Worm (Caenorhabditis elegans) whole organism, late embryonic: Measurements from ENCODE around the gene M163.5.
"Not testable (repeated sequence)": the region's sequence is repeated elsewhere in the genome, so short reads cannot be mapped to it uniquely, and the experiment has no call there.

Experiments
- C08G9.2 ChIP-seq: sonication (generic microtip); optimal IDR thresholded peaks from 2 replicates; lab custom pipeline; 2016; ENCODE audit warnings: mild to moderate bottlenecking, missing genetic modification characterization, moderate library complexity, missing compliant biosample characterization
- C38D4.7 ChIP-seq: fragments of 200-800 bp; sonication (Bioruptor generic); optimal IDR thresholded peaks from 2 replicates; lab custom pipeline; 2018; ENCODE audit warnings: mild to moderate bottlenecking, missing genetic modification characterization, moderate library complexity, missing compliant biosample characterization
- F13H6.1 ChIP-seq: sonication (generic microtip); optimal IDR thresholded peaks from 2 replicates; lab custom pipeline; 2016; ENCODE audit warnings: missing genetic modification characterization, missing compliant biosample characterization
- K02D7.2 ChIP-seq: sonication (generic microtip); optimal IDR thresholded peaks from 2 replicates; lab custom pipeline; 2017; ENCODE audit warnings: mild to moderate bottlenecking, missing genetic modification characterization, missing compliant biosample characterization
- ama-1 ChIP-seq: fragments of 150-350 bp; optimal IDR thresholded peaks from 2 replicates; lab custom pipeline; 2014
- ceh-19 ChIP-seq: fragments of 200-800 bp; sonication (Bioruptor generic); optimal IDR thresholded peaks from 2 replicates; lab custom pipeline; 2018; ENCODE audit warnings: mild to moderate bottlenecking, missing genetic modification characterization, missing compliant biosample characterization
- ceh-2 ChIP-seq: sonication (generic microtip); optimal IDR thresholded peaks from 2 replicates; lab custom pipeline; 2016; ENCODE audit warnings: missing genotype, missing genetic modification characterization, missing compliant biosample characterization
- ceh-22 ChIP-seq: sonication (generic microtip); optimal IDR thresholded peaks from 2 replicates; lab custom pipeline; 2017; ENCODE audit warnings: missing biosample characterization, missing genetic modification characterization
- ceh-30 ChIP-seq: fragments of 150-350 bp; optimal IDR thresholded peaks from 2 replicates; lab custom pipeline; 2014; ENCODE audit warnings: missing biosample characterization, missing genetic modification characterization
- ceh-34 ChIP-seq: sonication (generic microtip); optimal IDR thresholded peaks from 2 replicates; lab custom pipeline; 2016; ENCODE audit warnings: mild to moderate bottlenecking, missing genetic modification characterization, missing compliant biosample characterization
- ceh-45 ChIP-seq: fragments of 200-800 bp; sonication (Bioruptor generic); IDR thresholded peaks from 2 replicates; pipeline ENCODE4 v1.3.6; 2022; ENCODE audit warnings: missing genetic modification reagents, missing genetic modification characterization, missing compliant biosample characterization
- ceh-6 ChIP-seq: fragments of 200-800 bp; sonication (Bioruptor generic); optimal IDR thresholded peaks from 2 replicates; lab custom pipeline; 2018; ENCODE audit warnings: mild to moderate bottlenecking, missing genetic modification characterization, missing compliant biosample characterization
- ceh-9 ChIP-seq: sonication (generic microtip); optimal IDR thresholded peaks from 2 replicates; lab custom pipeline; 2016; ENCODE audit warnings: mild to moderate bottlenecking, missing genetic modification characterization, inconsistent platforms, missing compliant biosample characterization
- dmd-4 ChIP-seq: sonication (generic microtip); optimal IDR thresholded peaks from 2 replicates; lab custom pipeline; 2016; ENCODE audit warnings: borderline replicate concordance, missing genetic modification characterization, missing compliant biosample characterization
- elt-2 ChIP-seq: sonication (generic microtip); optimal IDR thresholded peaks from 2 replicates; lab custom pipeline; 2016; ENCODE audit warnings: missing genetic modification reagents, missing genetic modification characterization, missing compliant biosample characterization
- elt-4 ChIP-seq: sonication (generic microtip); optimal IDR thresholded peaks from 2 replicates; lab custom pipeline; 2016; ENCODE audit warnings: missing genetic modification characterization, missing compliant biosample characterization
- eyg-1 ChIP-seq: sonication (generic microtip); optimal IDR thresholded peaks from 2 replicates; lab custom pipeline; 2016; ENCODE audit warnings: missing genotype, missing genetic modification characterization, missing compliant biosample characterization
- fax-1 ChIP-seq: sonication (generic microtip); optimal IDR thresholded peaks from 2 replicates; lab custom pipeline; 2016; ENCODE audit warnings: missing genotype, missing genetic modification characterization, missing compliant biosample characterization
- fkh-10 ChIP-seq: fragments of 150-350 bp; optimal IDR thresholded peaks from 2 replicates; lab custom pipeline; 2014; ENCODE audit warnings: missing biosample characterization, missing genetic modification reagents, missing genetic modification characterization
- fkh-6 ChIP-seq: sonication (generic microtip); optimal IDR thresholded peaks from 2 replicates; lab custom pipeline; 2016; ENCODE audit warnings: missing genetic modification characterization, missing compliant biosample characterization
- gmeb-2 ChIP-seq: sonication (generic microtip); optimal IDR thresholded peaks from 2 replicates; lab custom pipeline; 2016; ENCODE audit warnings: missing genetic modification characterization, inconsistent platforms, missing compliant biosample characterization
- hlh-13 ChIP-seq: fragments of 200-800 bp; sonication (Bioruptor generic); optimal IDR thresholded peaks from 2 replicates; lab custom pipeline; 2018; ENCODE audit warnings: mild to moderate bottlenecking, missing genetic modification characterization, missing compliant biosample characterization
- hlh-15 ChIP-seq: sonication (generic microtip); optimal IDR thresholded peaks from 2 replicates; lab custom pipeline; 2016; ENCODE audit warnings: missing genetic modification characterization, missing compliant biosample characterization
- hlh-30 ChIP-seq: sonication (generic microtip); optimal IDR thresholded peaks from 2 replicates; lab custom pipeline; 2017; ENCODE audit warnings: antibody characterized with exemption, missing genetic modification characterization, missing compliant biosample characterization; ENCODE audit not compliant: insufficient read depth
- hlh-6 ChIP-seq: sonication (generic microtip); optimal IDR thresholded peaks from 2 replicates; lab custom pipeline; 2016; ENCODE audit warnings: missing genotype, missing genetic modification characterization, missing compliant biosample characterization
- hlh-8 ChIP-seq: sonication (generic microtip); optimal IDR thresholded peaks from 2 replicates; lab custom pipeline; 2016; ENCODE audit warnings: missing genotype, missing genetic modification characterization, missing compliant biosample characterization
- lim-6 ChIP-seq: sonication (generic microtip); optimal IDR thresholded peaks from 2 replicates; lab custom pipeline; 2016; ENCODE audit warnings: missing genetic modification characterization, missing compliant biosample characterization
- lin-11 ChIP-seq: fragments of 200-800 bp; sonication (Bioruptor generic); optimal IDR thresholded peaks from 2 replicates; lab custom pipeline; 2018; ENCODE audit warnings: mild to moderate bottlenecking, missing genetic modification characterization, missing compliant biosample characterization
- madf-2 ChIP-seq: sonication (generic microtip); optimal IDR thresholded peaks from 2 replicates; lab custom pipeline; 2017; ENCODE audit warnings: missing genetic modification characterization, missing compliant biosample characterization
- nfya-1 ChIP-seq: sonication (generic microtip); optimal IDR thresholded peaks from 2 replicates; lab custom pipeline; 2017; ENCODE audit warnings: missing genetic modification characterization, mild to moderate bottlenecking, missing compliant biosample characterization, antibody characterized with exemption, moderate library complexity
- npax-4 ChIP-seq: sonication (generic microtip); optimal IDR thresholded peaks from 2 replicates; lab custom pipeline; 2016; ENCODE audit warnings: missing genetic modification characterization, missing compliant biosample characterization
- odd-2 ChIP-seq: sonication (generic microtip); optimal IDR thresholded peaks from 2 replicates; lab custom pipeline; 2017; ENCODE audit warnings: antibody characterized with exemption, mild to moderate bottlenecking, missing genetic modification characterization, missing compliant biosample characterization
- pax-1 ChIP-seq: fragments of 150-350 bp; optimal IDR thresholded peaks from 2 replicates; lab custom pipeline; 2014; ENCODE audit warnings: missing biosample characterization, missing genetic modification characterization
- pha-2 ChIP-seq: sonication (generic microtip); optimal IDR thresholded peaks from 2 replicates; lab custom pipeline; 2017; ENCODE audit warnings: mild to moderate bottlenecking, missing genetic modification characterization, missing compliant biosample characterization
- pha-4 ChIP-seq: fragments of 150-350 bp; optimal IDR thresholded peaks from 2 replicates; lab custom pipeline; 2018; ENCODE audit warnings: missing biosample characterization, missing genetic modification reagents, missing genetic modification characterization
- pqm-1 ChIP-seq: sonication (generic microtip); optimal IDR thresholded peaks from 2 replicates; lab custom pipeline; 2016; ENCODE audit warnings: missing genetic modification characterization, missing compliant biosample characterization
- pros-1 ChIP-seq: fragments of 150-350 bp; optimal IDR thresholded peaks from 2 replicates; lab custom pipeline; 2014; ENCODE audit warnings: missing biosample characterization, missing genetic modification reagents, missing genetic modification characterization
- ref-2 ChIP-seq: sonication (generic microtip); optimal IDR thresholded peaks from 2 replicates; lab custom pipeline; 2016; ENCODE audit warnings: missing genetic modification characterization, missing compliant biosample characterization
- sdc-2 ChIP-seq: sonication (generic microtip); optimal IDR thresholded peaks from 2 replicates; lab custom pipeline; 2016; ENCODE audit warnings: missing genotype, missing genetic modification characterization, missing compliant biosample characterization
- sox-2 ChIP-seq: fragments of 200-800 bp; sonication (Bioruptor generic); IDR thresholded peaks from 2 replicates; pipeline ENCODE4 v1.3.6; 2022; ENCODE audit warnings: missing genetic modification reagents, missing genetic modification characterization, missing compliant biosample characterization
- sox-4 ChIP-seq: sonication (generic microtip); optimal IDR thresholded peaks from 2 replicates; lab custom pipeline; 2017; ENCODE audit warnings: mild to moderate bottlenecking, missing genetic modification characterization, inconsistent platforms, missing compliant biosample characterization
- syd-9 ChIP-seq: sonication (generic microtip); optimal IDR thresholded peaks from 2 replicates; lab custom pipeline; 2016; ENCODE audit warnings: mild to moderate bottlenecking, missing genetic modification characterization, moderate library complexity, missing compliant biosample characterization
- tbx-2 ChIP-seq: sonication (generic microtip); optimal IDR thresholded peaks from 2 replicates; lab custom pipeline; 2016; ENCODE audit warnings: missing genetic modification characterization, missing compliant biosample characterization
- tbx-7 ChIP-seq: sonication (generic microtip); optimal IDR thresholded peaks from 2 replicates; lab custom pipeline; 2016; ENCODE audit warnings: missing genotype, missing genetic modification characterization, missing compliant biosample characterization
- ttx-3 ChIP-seq: sonication (generic microtip); optimal IDR thresholded peaks from 2 replicates; lab custom pipeline; 2016; ENCODE audit warnings: missing genetic modification reagents, missing genetic modification characterization, missing compliant biosample characterization
- unc-55 ChIP-seq: sonication (generic microtip); optimal IDR thresholded peaks from 2 replicates; lab custom pipeline; 2017; ENCODE audit warnings: missing biosample characterization, missing genetic modification reagents, missing genetic modification characterization
- unc-86 ChIP-seq: sonication (generic microtip); optimal IDR thresholded peaks from 2 replicates; lab custom pipeline; 2016; ENCODE audit warnings: missing genetic modification characterization, missing compliant biosample characterization
- ztf-16 ChIP-seq: sonication (generic microtip); optimal IDR thresholded peaks from 2 replicates; lab custom pipeline; 2017; ENCODE audit warnings: missing genetic modification characterization, missing compliant biosample characterization

The M163.5 gene

DNA sequence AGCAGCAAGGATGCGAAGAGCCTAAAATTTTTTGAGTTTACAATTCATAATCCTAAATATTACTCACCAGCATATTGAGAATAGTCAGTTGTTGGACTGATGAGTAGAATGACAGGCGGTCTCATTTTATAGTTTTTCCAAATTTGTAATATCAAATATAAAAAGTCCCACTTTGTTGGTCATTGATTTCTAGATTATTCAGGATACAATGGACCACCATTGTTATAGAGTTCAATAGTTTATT, 51.2 kb downstream of the M163.5 start, which contains the start of gene nspc-17:
TSS of gene nspc-17 (minus strand) at position 101 of the 244 bp plus-strand sequence.
- not testable (repeated sequence) for TF ChIP-seq unc-55 (GFP tag; lab: Kevin White, UChicago); tbx-7 (tag; lab: Kevin White, UChicago); ref-2 (tag; lab: Kevin White, UChicago)
- TF ChIP-seq, all 69 proteins: peak for 0; not testable (repeated sequence) for 69

DNA sequence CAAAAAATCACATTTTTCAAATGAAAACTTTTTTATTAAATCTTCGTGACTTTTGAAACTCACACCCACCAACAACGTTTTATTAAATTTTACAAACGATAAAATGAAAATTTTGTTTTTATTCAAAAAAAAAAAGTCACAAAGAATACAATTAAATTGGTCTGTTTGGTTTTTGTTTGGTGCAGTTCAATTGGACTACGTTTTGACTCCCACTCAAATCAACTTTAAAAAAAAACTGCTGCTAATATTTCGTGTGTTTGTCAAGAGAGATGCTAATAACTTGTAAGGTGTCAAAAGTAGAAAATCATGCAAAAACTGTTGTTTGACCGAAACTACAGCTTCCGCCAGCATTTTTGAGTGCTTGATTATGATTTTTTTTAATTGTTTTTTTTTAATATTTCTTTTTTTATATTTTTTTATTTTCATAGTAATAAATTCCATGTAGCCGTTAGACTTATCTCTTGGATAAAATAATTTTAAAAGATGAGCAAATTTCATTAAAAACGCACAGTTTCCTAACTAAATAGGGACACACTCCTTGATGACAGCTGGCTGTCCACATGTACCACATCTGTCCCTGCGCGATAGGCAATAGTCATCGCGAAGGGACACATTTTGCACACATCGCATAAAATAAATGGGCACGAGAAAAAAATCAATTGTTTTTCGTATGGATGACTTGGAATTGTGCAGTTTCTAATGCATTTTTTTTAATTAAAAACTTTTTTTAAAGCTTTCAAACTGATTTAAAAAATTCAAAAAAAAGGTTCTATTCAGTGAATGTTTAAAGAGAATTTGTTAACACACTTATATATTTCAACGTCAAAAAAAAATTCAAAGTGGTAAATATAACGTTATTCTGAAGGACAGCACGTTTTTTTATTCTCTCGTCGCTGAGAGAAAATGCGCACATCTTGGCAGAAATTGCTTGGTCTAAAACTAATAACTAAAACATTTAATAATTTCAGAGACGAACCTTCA, 51.8 kb downstream of the M163.5 start:
- TF ChIP-seq sox-2, result peak; percentile 79
- TF ChIP-seq K02D7.2 (tag; lab: Kevin White, UChicago), result no peak
- peak; percentile 87 for TF ChIP-seq hlh-30
- peak; percentile 75 for TF ChIP-seq ttx-3 (tag; lab: Kevin White, UChicago)
- TF ChIP-seq ztf-16 (tag; lab: Kevin White, UChicago), result peak; percentile 79
- peak; percentile 73 for TF ChIP-seq fkh-10 (GFP tag; lab: Kevin White, UChicago)
- TF ChIP-seq ref-2 (tag; lab: Kevin White, UChicago), result peak; percentile 95
- TF ChIP-seq ama-1, result no peak
- TF ChIP-seq unc-86 (tag; lab: Kevin White, UChicago), result peak; percentile 96
- peak; percentile 92 for TF ChIP-seq ceh-34 (tag; lab: Kevin White, UChicago)
- TF ChIP-seq ceh-2, result peak; percentile 72
- peak; percentile 82 for TF ChIP-seq elt-2 (tag; lab: Kevin White, UChicago)
- TF ChIP-seq eyg-1, result peak; percentile 62
- peak; percentile 96 for TF ChIP-seq tbx-2 (tag; lab: Kevin White, UChicago)
- no peak for TF ChIP-seq elt-4 (tag; lab: Kevin White, UChicago)
- no peak for TF ChIP-seq pha-4
- peak; percentile 61 for TF ChIP-seq ceh-6 (GFP tag; lab: Kevin White, UChicago)
- peak; percentile 45 for TF ChIP-seq hlh-8 (tag; lab: Kevin White, UChicago)
- no peak for TF ChIP-seq ceh-45 (GFP tag; lab: Robert Waterston, UW)
- peak; percentile 64 for TF ChIP-seq F13H6.1
- peak; percentile 91 for TF ChIP-seq pax-1 (tag; lab: Kevin White, UChicago)
- no peak for TF ChIP-seq fax-1 (tag; lab: Kevin White, UChicago)
- peak; percentile 68 for TF ChIP-seq pha-2 (tag; lab: Kevin White, UChicago)
- peak; percentile 79 for TF ChIP-seq syd-9 (tag; lab: Kevin White, UChicago)
- TF ChIP-seq ceh-30 (tag; lab: Kevin White, UChicago), result peak; percentile 92
- no peak for TF ChIP-seq npax-4 (tag; lab: Kevin White, UChicago)
- no peak for TF ChIP-seq ceh-9 (tag; lab: Kevin White, UChicago)
- peak; percentile 13 for TF ChIP-seq hlh-15
- TF ChIP-seq lin-11 (tag; lab: Kevin White, UChicago), result peak; percentile 25
- peak; percentile 98 for TF ChIP-seq nfya-1 (tag; lab: Kevin White, UChicago)
- TF ChIP-seq sox-4, result peak; percentile 47
- TF ChIP-seq hlh-6, result no peak
- TF ChIP-seq hlh-13, result no peak
- TF ChIP-seq ceh-19 (GFP tag; lab: Kevin White, UChicago), result peak; percentile 40
- peak; percentile 68 for TF ChIP-seq C08G9.2
- peak; percentile 23 for TF ChIP-seq gmeb-2 (tag; lab: Kevin White, UChicago)
- TF ChIP-seq tbx-7 (tag; lab: Kevin White, UChicago), result peak; percentile 56
- peak; percentile 86 for TF ChIP-seq pros-1 (tag; lab: Kevin White, UChicago)
- TF ChIP-seq ceh-22 (tag; lab: Kevin White, UChicago), result peak; percentile 78
- no peak for TF ChIP-seq dmd-4 (tag; lab: Kevin White, UChicago)
- TF ChIP-seq fkh-6 (tag; lab: Kevin White, UChicago), result peak; percentile 39
- TF ChIP-seq unc-55 (GFP tag; lab: Kevin White, UChicago), result peak; percentile 94
- peak; percentile 67 for TF ChIP-seq madf-2 (tag; lab: Kevin White, UChicago)
- TF ChIP-seq pqm-1 (tag; lab: Kevin White, UChicago), result peak; percentile 84
- TF ChIP-seq sdc-2, result peak; percentile 100
- TF ChIP-seq odd-2 (tag; lab: Kevin White, UChicago), result peak; percentile 55
- peak; percentile 4 for TF ChIP-seq lim-6 (tag; lab: Kevin White, UChicago)
- TF ChIP-seq C38D4.7, result no peak
